Fruit fly (Drosophila melanogaster): ENCODE data around the gene ppan.

ppan gene

DNA sequence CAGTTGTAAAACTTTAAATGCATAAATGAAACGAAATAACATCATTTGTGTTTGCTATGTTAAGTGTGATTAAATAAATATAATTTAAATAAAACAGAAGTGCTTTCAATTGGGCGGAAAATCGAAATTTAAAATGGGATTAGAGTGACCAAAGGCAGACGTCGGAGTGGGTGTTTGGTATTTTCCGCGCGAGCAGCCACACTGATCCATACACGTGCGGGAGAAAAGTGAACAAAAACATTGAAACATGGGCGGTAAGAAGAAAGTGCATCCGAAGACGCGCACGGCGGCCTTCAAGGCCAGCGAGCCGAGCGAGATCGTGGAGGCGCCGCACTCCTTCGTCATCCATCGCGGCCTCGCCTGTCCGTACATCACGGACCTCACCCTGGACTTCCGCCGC, at the start of gene ppan:
TSS of gene ppan (plus strand) at position 198 of the 400 bp plus-strand sequence.
- TF ChIP-seq Dll (optimal IDR thresholded peaks at IDR 0.05) (no peak), usp (GFP tag; optimal IDR thresholded peaks at IDR 0.05) (no peak)

DNA sequence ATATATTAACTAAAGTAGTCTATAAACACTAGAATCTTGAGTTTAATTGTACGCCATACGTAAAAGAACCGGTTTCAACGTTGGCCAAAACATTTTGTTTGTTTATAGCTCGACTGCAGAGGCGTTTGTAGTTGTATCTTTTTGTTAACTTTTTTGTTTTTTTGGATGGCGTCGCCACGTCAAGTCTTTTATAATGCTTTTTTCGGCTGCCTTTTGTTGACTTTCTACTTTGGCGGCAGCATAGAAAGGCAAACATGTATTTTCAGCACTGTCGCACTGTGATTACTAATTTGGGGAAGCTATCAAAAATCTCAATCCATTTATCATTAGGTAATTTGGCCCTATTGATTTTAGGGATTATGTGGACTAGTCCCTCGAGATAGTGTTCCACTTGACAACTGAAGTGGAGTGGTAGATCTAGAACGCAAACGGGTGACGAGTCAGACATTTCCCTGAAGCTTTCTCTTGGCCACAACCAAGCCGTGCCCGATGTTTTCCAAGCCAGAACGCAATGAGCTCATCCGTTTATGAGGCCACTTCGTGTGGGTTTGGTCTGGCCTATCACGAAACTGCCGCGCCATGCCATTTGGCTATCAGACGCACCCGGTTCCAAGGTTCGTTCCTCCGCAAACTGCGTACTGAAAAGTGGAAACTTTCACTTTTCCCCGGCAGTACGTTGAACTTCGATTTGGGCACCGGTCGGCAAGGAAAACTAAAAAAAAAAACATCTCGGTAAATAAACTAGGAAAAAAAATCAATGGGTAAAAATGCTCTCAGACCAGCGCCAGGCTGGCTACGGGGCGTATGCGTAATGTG, 49.4 kb upstream of the ppan start:
- no peak for TF ChIP-seq psq (optimal IDR thresholded peaks at IDR 0.05)
- TF ChIP-seq CG8478 (optimal IDR thresholded peaks at IDR 0.05) = no peak
- no peak for TF ChIP-seq Dll (optimal IDR thresholded peaks at IDR 0.05)
- no peak for TF ChIP-seq pan (optimal IDR thresholded peaks at IDR 0.05)

DNA sequence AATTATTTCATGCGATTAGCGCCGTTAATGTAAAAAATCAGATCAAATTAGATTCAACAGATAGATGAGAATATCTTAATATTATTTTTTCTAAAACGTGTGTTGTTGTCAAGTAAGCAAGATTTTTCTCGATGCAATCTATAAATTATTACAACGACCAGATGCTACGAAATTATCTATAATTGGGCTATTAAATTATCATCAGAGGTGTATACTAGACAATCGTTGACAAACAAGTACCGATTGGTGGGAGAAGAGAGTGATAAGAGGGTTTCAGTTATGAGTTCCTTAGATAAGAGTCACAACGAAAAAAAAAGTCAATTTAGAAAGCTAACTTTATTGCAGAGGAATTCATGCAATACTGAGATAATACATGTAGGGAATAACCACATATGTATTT, 48.5 kb upstream of the ppan start:
- TF ChIP-seq Dll (optimal IDR thresholded peaks at IDR 0.05) (no peak), usp (GFP tag; optimal IDR thresholded peaks at IDR 0.05) (no peak), pan (optimal IDR thresholded peaks at IDR 0.05) (no peak), EcR (GFP tag; optimal IDR thresholded peaks at IDR 0.05) (no peak), psq (optimal IDR thresholded peaks at IDR 0.05) (no peak), CG8478 (optimal IDR thresholded peaks at IDR 0.05) (no peak)

DNA sequence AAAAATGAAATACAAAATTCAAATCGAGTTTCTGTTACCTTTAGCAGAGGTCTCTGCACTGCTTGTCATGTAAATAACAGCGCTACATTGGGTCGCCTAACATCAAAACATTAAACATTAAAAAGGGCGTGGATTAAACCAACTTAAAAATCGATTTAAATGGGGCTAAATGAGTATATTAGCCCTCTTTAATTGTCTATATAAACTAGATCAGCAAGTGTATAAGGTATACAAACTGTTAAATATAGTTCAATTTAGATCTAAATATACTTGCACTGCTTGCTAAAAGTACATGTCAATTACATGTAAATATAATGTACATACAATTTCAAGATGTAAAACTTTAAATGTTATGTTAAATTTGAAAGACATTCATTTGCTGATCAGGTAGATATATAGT, 46.3 kb upstream of the ppan start:
- no peak for TF ChIP-seq CG8478 (optimal IDR thresholded peaks at IDR 0.05)
- no peak for TF ChIP-seq psq (optimal IDR thresholded peaks at IDR 0.05)
- TF ChIP-seq EcR (GFP tag; optimal IDR thresholded peaks at IDR 0.05) = no peak
- no peak for TF ChIP-seq pan (optimal IDR thresholded peaks at IDR 0.05)
- TF ChIP-seq Dll (optimal IDR thresholded peaks at IDR 0.05) = no peak
- TF ChIP-seq usp (GFP tag; optimal IDR thresholded peaks at IDR 0.05) = no peak

DNA sequence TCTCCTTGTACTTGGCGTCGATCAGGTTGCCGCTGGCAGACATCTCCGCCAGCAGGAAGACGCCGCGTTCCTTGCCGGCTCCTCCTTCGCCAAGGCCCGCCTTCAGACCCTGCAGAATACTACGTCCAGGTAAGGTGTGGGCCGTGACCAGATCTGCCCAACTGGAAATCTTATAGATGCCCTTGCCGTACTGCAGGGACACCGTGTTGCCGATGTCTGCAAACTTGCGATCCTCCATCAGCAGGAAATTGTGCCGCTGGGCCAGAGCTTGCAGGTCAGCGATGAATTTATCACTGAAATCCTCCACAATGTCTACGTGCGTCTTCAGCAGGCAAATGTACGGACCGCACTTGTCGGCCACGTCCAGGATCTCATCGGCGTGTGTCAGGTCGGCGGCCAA, 44.7 kb upstream of the ppan start:
- TF ChIP-seq EcR (GFP tag; optimal IDR thresholded peaks at IDR 0.05) (no peak), pan (optimal IDR thresholded peaks at IDR 0.05) (no peak), usp (GFP tag; optimal IDR thresholded peaks at IDR 0.05) (no peak), CG8478 (optimal IDR thresholded peaks at IDR 0.05) (no peak), Dll (optimal IDR thresholded peaks at IDR 0.05) (no peak), psq (optimal IDR thresholded peaks at IDR 0.05) (no peak)

DNA sequence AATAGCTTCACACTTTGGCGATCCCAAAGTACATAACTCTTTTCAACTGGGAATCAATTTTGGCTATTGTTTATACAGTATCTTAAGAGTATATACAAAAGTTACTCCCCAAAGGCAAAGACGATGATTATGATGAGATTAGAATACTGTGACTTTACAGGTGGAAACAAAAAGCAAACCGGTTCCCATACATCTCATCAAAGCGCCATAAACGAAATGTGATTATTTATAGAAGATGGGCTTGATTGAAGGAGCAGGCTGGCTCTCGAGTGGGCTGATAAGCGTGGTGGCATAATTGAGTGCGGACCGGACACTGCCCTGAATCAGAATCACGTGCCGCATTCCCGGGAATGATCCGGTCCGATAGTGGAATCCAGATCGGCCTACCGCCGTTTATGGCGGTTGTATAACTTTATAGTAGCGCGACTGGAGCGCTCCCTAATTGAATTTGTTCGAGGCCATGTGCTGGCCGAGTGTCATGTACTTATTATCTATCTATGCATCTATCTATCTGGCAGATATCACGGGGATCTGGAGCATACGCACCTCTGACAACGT, 44.0 kb upstream of the ppan start:
- TF ChIP-seq Dll (optimal IDR thresholded peaks at IDR 0.05) = no peak
- TF ChIP-seq EcR (GFP tag; optimal IDR thresholded peaks at IDR 0.05) = no peak
- TF ChIP-seq usp (GFP tag; optimal IDR thresholded peaks at IDR 0.05) = no peak
- TF ChIP-seq pan (optimal IDR thresholded peaks at IDR 0.05) = no peak
- TF ChIP-seq psq (optimal IDR thresholded peaks at IDR 0.05) = no peak
- no peak for TF ChIP-seq CG8478 (optimal IDR thresholded peaks at IDR 0.05)

DNA sequence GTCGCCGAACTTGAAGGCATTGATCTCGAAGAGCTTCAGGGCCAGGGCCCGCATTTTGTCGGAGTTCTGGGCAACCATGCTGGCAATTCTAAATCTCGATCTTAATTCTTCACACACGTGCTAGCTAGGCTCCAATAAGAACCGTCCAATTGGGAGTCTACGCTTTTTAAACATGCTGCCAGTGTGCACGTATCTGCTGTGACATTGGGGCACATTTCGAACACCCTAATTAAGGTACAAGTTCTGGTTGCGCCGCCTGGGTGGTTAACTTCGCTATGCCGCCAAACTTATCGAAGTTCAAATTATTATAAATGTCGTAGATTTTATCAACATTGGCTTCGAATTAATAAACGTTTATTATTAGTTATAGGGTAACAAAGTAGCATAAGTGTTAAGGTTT, 42.9 kb upstream of the ppan start, which contains the start of gene r-l:
TSS of gene r-l (minus strand) at position 179 of the 400 bp plus-strand sequence.
- TF ChIP-seq pan (optimal IDR thresholded peaks at IDR 0.05) = no peak
- no peak for TF ChIP-seq CG8478 (optimal IDR thresholded peaks at IDR 0.05)
- TF ChIP-seq Dll (optimal IDR thresholded peaks at IDR 0.05) = no peak
- no peak for TF ChIP-seq EcR (GFP tag; optimal IDR thresholded peaks at IDR 0.05)
- TF ChIP-seq psq (optimal IDR thresholded peaks at IDR 0.05) = no peak
- TF ChIP-seq usp (GFP tag; optimal IDR thresholded peaks at IDR 0.05) = no peak

DNA sequence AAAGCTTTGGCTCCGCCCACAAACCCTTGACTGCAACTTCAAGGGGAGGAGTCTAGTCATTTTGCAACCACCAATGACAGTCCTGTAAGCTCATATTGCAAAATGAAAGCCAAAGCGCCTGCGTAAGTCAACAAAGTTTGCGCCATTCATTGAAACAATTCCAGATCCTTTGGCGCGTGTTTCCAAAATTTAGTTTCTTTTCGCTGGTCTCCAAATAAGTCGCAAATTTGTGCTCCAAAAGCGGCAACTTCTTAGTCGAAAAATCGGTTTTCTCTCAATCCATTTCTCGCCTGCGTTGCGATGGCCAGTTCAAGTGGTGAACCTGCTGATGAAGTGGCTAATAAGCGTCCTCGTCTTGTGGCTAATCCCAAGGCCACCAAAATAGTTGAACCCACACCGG, 42.3 kb upstream of the ppan start, which contains the start of gene dmrt93B:
TSS of gene dmrt93B (plus strand) at position 301 of the 400 bp plus-strand sequence.
- no peak for TF ChIP-seq CG8478 (optimal IDR thresholded peaks at IDR 0.05)
- no peak for TF ChIP-seq usp (GFP tag; optimal IDR thresholded peaks at IDR 0.05)
- TF ChIP-seq Dll (optimal IDR thresholded peaks at IDR 0.05) = no peak
- TF ChIP-seq pan (optimal IDR thresholded peaks at IDR 0.05) = no peak
- TF ChIP-seq psq (optimal IDR thresholded peaks at IDR 0.05) = no peak
- TF ChIP-seq EcR (GFP tag; optimal IDR thresholded peaks at IDR 0.05) = no peak

DNA sequence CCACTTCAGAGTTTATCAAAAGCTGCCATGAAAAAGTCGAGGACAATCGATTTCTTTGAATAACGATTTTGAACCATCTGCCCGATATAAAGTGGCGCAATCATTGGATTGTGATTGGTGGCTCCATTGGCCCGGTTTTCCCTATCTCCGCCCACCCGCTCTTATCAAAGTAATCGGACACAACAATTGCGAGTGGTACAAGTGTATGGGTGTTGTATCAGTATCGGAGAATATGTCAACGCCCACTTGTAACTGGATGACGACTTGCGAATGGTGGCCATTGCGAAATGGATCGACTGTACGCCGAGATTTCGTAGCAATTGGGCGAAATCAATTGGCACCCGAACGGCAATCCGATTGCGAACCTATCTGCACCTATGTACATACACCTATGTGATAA, 38.5 kb upstream of the ppan start:
- TF ChIP-seq pan (optimal IDR thresholded peaks at IDR 0.05) = no peak
- no peak for TF ChIP-seq EcR (GFP tag; optimal IDR thresholded peaks at IDR 0.05)
- TF ChIP-seq usp (GFP tag; optimal IDR thresholded peaks at IDR 0.05) = no peak
- no peak for TF ChIP-seq psq (optimal IDR thresholded peaks at IDR 0.05)

DNA sequence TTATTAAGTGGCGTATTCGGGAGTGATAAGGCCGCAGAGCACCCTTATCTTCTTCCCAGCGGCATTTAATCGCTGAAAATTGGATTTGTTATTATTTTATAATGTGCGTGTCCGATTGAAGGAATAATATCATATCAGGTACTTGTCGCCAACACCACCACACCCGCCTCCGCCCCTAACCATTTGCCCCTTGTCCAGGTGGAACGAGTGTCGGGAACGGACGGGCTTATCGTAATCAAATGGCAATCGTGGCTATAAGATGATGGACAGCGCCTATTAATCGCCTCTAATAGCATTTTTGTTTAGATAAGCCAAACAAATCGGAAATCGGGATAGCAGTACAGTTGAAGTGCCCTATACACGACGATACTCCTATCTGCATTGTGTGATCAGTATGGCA, 37.8 kb upstream of the ppan start:
- no peak for TF ChIP-seq psq (optimal IDR thresholded peaks at IDR 0.05)
- no peak for TF ChIP-seq EcR (GFP tag; optimal IDR thresholded peaks at IDR 0.05)
- no peak for TF ChIP-seq Dll (optimal IDR thresholded peaks at IDR 0.05)
- no peak for TF ChIP-seq CG8478 (optimal IDR thresholded peaks at IDR 0.05)
- no peak for TF ChIP-seq usp (GFP tag; optimal IDR thresholded peaks at IDR 0.05)
- no peak for TF ChIP-seq pan (optimal IDR thresholded peaks at IDR 0.05)

DNA sequence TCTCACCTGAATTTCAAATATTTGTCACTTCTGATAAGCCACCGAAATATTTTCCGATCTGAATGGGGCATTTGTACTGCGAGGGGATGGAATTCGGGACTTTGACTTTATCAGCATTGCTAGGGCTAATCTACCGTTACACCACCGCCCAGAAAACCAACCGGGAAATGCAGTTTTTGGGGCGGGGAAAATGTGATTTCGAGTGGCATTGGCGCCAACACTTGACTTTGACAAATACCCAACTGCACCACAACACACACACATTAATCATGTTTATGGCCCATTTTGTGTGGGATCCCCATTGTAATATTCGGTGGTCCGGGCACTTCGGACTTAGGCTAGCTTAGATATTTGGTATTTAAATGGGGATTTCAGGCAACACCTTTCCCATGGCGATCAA, 37.1 kb upstream of the ppan start:
- no peak for TF ChIP-seq usp (GFP tag; optimal IDR thresholded peaks at IDR 0.05)
- TF ChIP-seq EcR (GFP tag; optimal IDR thresholded peaks at IDR 0.05) = no peak
- no peak for TF ChIP-seq CG8478 (optimal IDR thresholded peaks at IDR 0.05)
- TF ChIP-seq Dll (optimal IDR thresholded peaks at IDR 0.05) = no peak
- no peak for TF ChIP-seq pan (optimal IDR thresholded peaks at IDR 0.05)
- no peak for TF ChIP-seq psq (optimal IDR thresholded peaks at IDR 0.05)

DNA sequence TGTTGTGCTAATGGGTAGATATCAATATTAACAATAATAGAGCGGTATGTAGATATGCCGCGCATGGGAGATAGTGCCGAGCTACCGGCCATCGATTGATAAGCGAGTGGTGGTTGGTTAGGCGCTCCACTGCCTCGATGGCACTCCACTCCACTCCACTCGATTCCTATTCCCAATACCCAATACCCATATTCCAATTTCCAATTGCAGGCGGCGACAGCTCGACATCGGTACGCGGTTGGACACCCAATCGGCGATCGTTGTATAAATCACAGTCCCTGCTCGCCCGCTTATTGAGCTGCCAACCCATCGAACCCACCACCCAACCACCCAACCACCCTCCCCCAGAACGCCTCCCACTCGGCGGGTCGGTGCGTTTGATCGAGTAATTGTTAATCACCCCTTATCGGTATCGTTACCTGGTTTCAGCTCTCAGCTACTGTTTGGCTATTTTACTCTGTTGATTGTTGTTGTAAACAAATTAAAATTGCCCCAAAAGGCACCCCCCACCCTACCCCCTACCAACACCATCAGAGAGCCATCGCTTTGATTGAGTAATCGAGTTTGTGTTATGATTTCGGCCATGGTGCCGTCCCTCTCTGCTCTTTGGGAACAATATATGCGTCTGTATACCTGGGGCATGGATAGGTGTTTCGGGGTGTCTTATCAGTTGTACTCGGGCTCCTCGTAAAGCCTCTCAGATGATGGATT, 35.0 kb upstream of the ppan start, which contains the start of gene HHEX:
TSS of gene HHEX (minus strand) at position 51 of the 711 bp plus-strand sequence.
- no peak for TF ChIP-seq EcR (GFP tag; optimal IDR thresholded peaks at IDR 0.05)
- no peak for TF ChIP-seq CG8478 (optimal IDR thresholded peaks at IDR 0.05)
- TF ChIP-seq pan (optimal IDR thresholded peaks at IDR 0.05) = no peak
- TF ChIP-seq psq (optimal IDR thresholded peaks at IDR 0.05) = no peak

Data from whole organism.